Worm (Caenorhabditis elegans) whole organism, young adult: Measurements from ENCODE around the gene F35G12.7.
A peak's percentile ranks its signal among the peaks of the same experiment; 100 is the strongest.

Experiments
- B0019.2 ChIP-seq: fragments of 200-800 bp; sonication (Bioruptor generic); conservative IDR thresholded peaks from 2 replicates; pipeline ENCODE4 v1.3.6; 2022; ENCODE audit warnings: missing genetic modification reagents, missing genetic modification characterization, missing compliant biosample characterization
- B0336.3 ChIP-seq: fragments of 200-800 bp; sonication (Bioruptor generic); IDR thresholded peaks from 2 replicates; pipeline ENCODE4 v1.3.6; 2022; ENCODE audit warnings: missing genetic modification characterization, missing compliant biosample characterization
- C06A6.2 ChIP-seq: fragments of 200-800 bp; sonication (Bioruptor generic); conservative IDR thresholded peaks from 2 replicates; pipeline ENCODE4 v1.3.6; 2022; ENCODE audit warnings: missing genetic modification characterization, missing compliant biosample characterization
- F10E7.11 ChIP-seq: sonication (generic microtip); optimal IDR thresholded peaks from 2 replicates; lab custom pipeline; 2017; ENCODE audit warnings: mild to moderate bottlenecking, missing genetic modification characterization, moderate library complexity, missing compliant biosample characterization
- F33H1.4 ChIP-seq: fragments of 200-800 bp; sonication (Bioruptor generic); IDR thresholded peaks from 2 replicates; pipeline ENCODE4 v1.3.6; 2022; ENCODE audit warnings: missing genetic modification reagents, missing genetic modification characterization, missing compliant biosample characterization
- F37B4.10 ChIP-seq: fragments of 200-800 bp; sonication (Bioruptor generic); IDR thresholded peaks from 2 replicates; pipeline ENCODE4 v1.3.6; 2022; ENCODE audit warnings: missing genetic modification characterization, missing compliant biosample characterization
- F52B5.7 ChIP-seq: sonication (generic microtip); optimal IDR thresholded peaks from 2 replicates; lab custom pipeline; 2016; ENCODE audit warnings: mild to moderate bottlenecking, missing genetic modification characterization, missing compliant biosample characterization
- F57A8.1 ChIP-seq: fragments of 200-800 bp; sonication (Bioruptor generic); optimal IDR thresholded peaks from 2 replicates; lab custom pipeline; 2018; ENCODE audit warnings: mild to moderate bottlenecking, missing genetic modification characterization, moderate library complexity, missing compliant biosample characterization
- T26A5.8 ChIP-seq: sonication (generic microtip); optimal IDR thresholded peaks from 2 replicates; lab custom pipeline; 2016; ENCODE audit warnings: missing genetic modification characterization, missing compliant biosample characterization
- Y53F4B.3 ChIP-seq: fragments of 200-800 bp; sonication (Bioruptor generic); IDR thresholded peaks from 2 replicates; pipeline ENCODE4 v1.3.6; 2022; ENCODE audit warnings: missing genetic modification reagents, missing genetic modification characterization, missing compliant biosample characterization
- Y53G8AR.9 ChIP-seq: fragments of 200-800 bp; sonication (Bioruptor generic); conservative IDR thresholded peaks from 2 replicates; pipeline ENCODE4 v1.3.6; 2022; ENCODE audit warnings: missing genetic modification reagents, missing genetic modification characterization, missing compliant biosample characterization
- Y67H2A.10 ChIP-seq: fragments of 200-800 bp; sonication (Bioruptor generic); conservative IDR thresholded peaks from 2 replicates; pipeline ENCODE4 v1.3.6; 2022; ENCODE audit warnings: missing genetic modification reagents, missing genetic modification characterization, missing compliant biosample characterization
- ZK185.1 ChIP-seq: sonication (generic microtip); optimal IDR thresholded peaks from 2 replicates; lab custom pipeline; 2016; ENCODE audit warnings: mild to moderate bottlenecking, missing genetic modification characterization, missing compliant biosample characterization; ENCODE audit not compliant: poor library complexity, severe bottlenecking
- attf-6 ChIP-seq: fragments of 200-800 bp; sonication (Bioruptor generic); IDR thresholded peaks from 2 replicates; pipeline ENCODE4 v1.3.6; 2022; ENCODE audit warnings: missing genetic modification reagents, missing genetic modification characterization, missing compliant biosample characterization
- ceh-58 ChIP-seq: fragments of 200-800 bp; sonication (Bioruptor generic); IDR thresholded peaks from 2 replicates; pipeline ENCODE4 v1.3.6; 2022; ENCODE audit warnings: missing genetic modification characterization, missing compliant biosample characterization
- ceh-79 ChIP-seq: sonication (generic microtip); optimal IDR thresholded peaks from 2 replicates; lab custom pipeline; 2017; ENCODE audit warnings: mild to moderate bottlenecking, missing genetic modification characterization, missing compliant biosample characterization
- ceh-91 ChIP-seq: fragments of 200-800 bp; sonication (Bioruptor generic); IDR thresholded peaks from 2 replicates; pipeline ENCODE4 v1.3.6; 2022; ENCODE audit warnings: missing genetic modification reagents, missing genetic modification characterization, missing compliant biosample characterization
- dpl-1 ChIP-seq: fragments of 150-350 bp; optimal IDR thresholded peaks from 2 replicates; lab custom pipeline; 2014; ENCODE audit warnings: missing biosample characterization, missing genetic modification reagents, missing genetic modification characterization
- egl-18 ChIP-seq: fragments of 200-800 bp; sonication (Bioruptor generic); IDR thresholded peaks from 2 replicates; pipeline ENCODE4 v1.3.6; 2022; ENCODE audit warnings: missing genetic modification reagents, missing genetic modification characterization, missing compliant biosample characterization
- egrh-3 ChIP-seq: fragments of 200-800 bp; sonication (Bioruptor generic); IDR thresholded peaks from 2 replicates; pipeline ENCODE4 v1.3.6; 2022; ENCODE audit warnings: missing genetic modification reagents, missing genetic modification characterization, missing compliant biosample characterization
- ekl-4 ChIP-seq: fragments of 200-800 bp; sonication (Bioruptor generic); IDR thresholded peaks from 2 replicates; pipeline ENCODE4 v1.3.6; 2022; ENCODE audit warnings: missing genetic modification reagents, missing genetic modification characterization, missing compliant biosample characterization
- ets-4 ChIP-seq: fragments of 200-800 bp; sonication (Bioruptor generic); optimal IDR thresholded peaks from 2 replicates; lab custom pipeline; 2018; ENCODE audit warnings: mild to moderate bottlenecking, missing genetic modification characterization, missing compliant biosample characterization
- gei-17 ChIP-seq: fragments of 200-800 bp; sonication (Bioruptor generic); optimal IDR thresholded peaks from 2 replicates; lab custom pipeline; 2018; ENCODE audit warnings: mild to moderate bottlenecking, missing genetic modification characterization, missing compliant biosample characterization
- hlh-26 ChIP-seq: fragments of 200-800 bp; sonication (Bioruptor generic); conservative IDR thresholded peaks from 2 replicates; pipeline ENCODE4 v1.3.6; 2022; ENCODE audit warnings: missing genetic modification reagents, missing genetic modification characterization, missing compliant biosample characterization
- hmg-1.2 ChIP-seq: fragments of 200-800 bp; sonication (Bioruptor generic); IDR thresholded peaks from 2 replicates; pipeline ENCODE4 v1.3.6; 2022; ENCODE audit warnings: missing genetic modification reagents, missing genetic modification characterization, missing compliant biosample characterization
- hmg-20 ChIP-seq: fragments of 200-800 bp; sonication (Bioruptor generic); IDR thresholded peaks from 2 replicates; pipeline ENCODE4 v1.3.6; 2022; ENCODE audit warnings: missing genetic modification reagents, missing genetic modification characterization, missing compliant biosample characterization
- hrde-1 ChIP-seq: sonication (generic microtip); optimal IDR thresholded peaks from 2 replicates; lab custom pipeline; 2016; ENCODE audit warnings: missing genetic modification characterization, mild to moderate bottlenecking, missing compliant biosample characterization, moderate library complexity, missing genotype, missing genetic modification reagents, borderline replicate concordance
- lin-26 ChIP-seq: fragments of 200-800 bp; sonication (Bioruptor generic); IDR thresholded peaks from 2 replicates; pipeline ENCODE4 v1.3.6; 2022; ENCODE audit warnings: missing genetic modification reagents, missing genetic modification characterization, missing compliant biosample characterization
- lin-54 ChIP-seq: fragments of 200-800 bp; sonication (Bioruptor generic); optimal IDR thresholded peaks from 2 replicates; lab custom pipeline; 2018; ENCODE audit warnings: mild to moderate bottlenecking, missing genetic modification characterization, missing compliant biosample characterization
- madf-6 ChIP-seq: fragments of 200-800 bp; sonication (Bioruptor generic); IDR thresholded peaks from 2 replicates; pipeline ENCODE4 v1.3.6; 2022; ENCODE audit warnings: missing genetic modification reagents, missing genetic modification characterization, missing compliant biosample characterization
- madf-8 ChIP-seq: fragments of 200-800 bp; sonication (Bioruptor generic); conservative IDR thresholded peaks from 2 replicates; pipeline ENCODE4 v1.3.6; 2022; ENCODE audit warnings: missing genetic modification reagents, missing genetic modification characterization, missing compliant biosample characterization
- mcd-1 ChIP-seq: fragments of 200-800 bp; sonication (Bioruptor generic); IDR thresholded peaks from 2 replicates; pipeline ENCODE4 v1.3.6; 2022; ENCODE audit warnings: missing genetic modification reagents, missing genetic modification characterization, missing compliant biosample characterization
- mel-28 ChIP-seq: sonication (generic microtip); optimal IDR thresholded peaks from 2 replicates; lab custom pipeline; 2016; ENCODE audit warnings: borderline replicate concordance, mild to moderate bottlenecking, missing genetic modification characterization, missing compliant biosample characterization
- nfya-1 ChIP-seq: sonication (generic microtip); optimal IDR thresholded peaks from 2 replicates; lab custom pipeline; 2017; ENCODE audit warnings: antibody characterized with exemption, missing compliant biosample characterization, missing genetic modification characterization, borderline replicate concordance; ENCODE audit not compliant: insufficient read depth
- nhr-27 ChIP-seq: fragments of 200-800 bp; sonication (Bioruptor generic); optimal IDR thresholded peaks from 2 replicates; lab custom pipeline; 2018; ENCODE audit warnings: mild to moderate bottlenecking, missing genetic modification characterization, moderate library complexity, missing compliant biosample characterization
- pha-4 ChIP-seq: fragments of 150-350 bp; sonication (generic microtip); optimal IDR thresholded peaks from 2 replicates; lab custom pipeline; 2014; ENCODE audit warnings: missing biosample characterization, missing genetic modification reagents, missing genetic modification characterization
- rec-8 ChIP-seq, 2 experiments: sonication (generic microtip); optimal IDR thresholded peaks; 2 replicates each; lab custom pipeline; 2016; ENCODE audit warnings: mild to moderate bottlenecking in 2 of 2, missing genetic modification characterization in 2 of 2, missing genetic modification reagents in 2 of 2, missing genotype in 2 of 2, missing biosample characterization in 1 of 2, missing compliant biosample characterization in 1 of 2, moderate library complexity in 1 of 2
- sea-2 ChIP-seq: fragments of 200-800 bp; sonication (Bioruptor generic); IDR thresholded peaks from 2 replicates; pipeline ENCODE4 v1.3.6; 2022; ENCODE audit warnings: missing genetic modification characterization, missing compliant biosample characterization
- snpc-3.4 ChIP-seq: sonication (generic microtip); optimal IDR thresholded peaks from 2 replicates; lab custom pipeline; 2017; ENCODE audit warnings: missing genetic modification characterization, mild to moderate bottlenecking, missing compliant biosample characterization, antibody characterized with exemption, moderate library complexity, missing genotype, missing genetic modification reagents
- snpc-4 ChIP-seq, 5 experiments: fragments of 150-350 bp in 1 of 5; sonication (generic microtip) in 4 of 5; optimal IDR thresholded peaks; 2 replicates each; lab custom pipeline; 2014 to 2018; ENCODE audit warnings: missing genetic modification characterization in 5 of 5, missing biosample characterization in 3 of 5, antibody characterized with exemption in 2 of 5, mild to moderate bottlenecking in 2 of 5, missing compliant biosample characterization in 2 of 5, missing genotype in 2 of 5, moderate library complexity in 2 of 5, missing genetic modification reagents in 1 of 5
- somi-1 ChIP-seq: fragments of 200-800 bp; sonication (Bioruptor generic); optimal IDR thresholded peaks from 2 replicates; lab custom pipeline; 2018; ENCODE audit warnings: mild to moderate bottlenecking, missing genetic modification characterization, missing compliant biosample characterization
- unc-62 ChIP-seq: fragments of 150-350 bp; optimal IDR thresholded peaks from 2 replicates; lab custom pipeline; 2014; ENCODE audit warnings: missing biosample characterization, missing genetic modification reagents, missing genetic modification characterization
- xnd-1 ChIP-seq: sonication (generic microtip); optimal IDR thresholded peaks from 2 replicates; lab custom pipeline; 2016; ENCODE audit warnings: missing genotype, missing genetic modification reagents, missing genetic modification characterization, missing compliant biosample characterization
- zfh-2 ChIP-seq: fragments of 200-800 bp; sonication (Bioruptor generic); conservative IDR thresholded peaks from 2 replicates; pipeline ENCODE4 v1.3.6; 2022; ENCODE audit warnings: missing genetic modification reagents, missing genetic modification characterization, missing compliant biosample characterization
- zim-3 ChIP-seq: sonication (generic microtip); optimal IDR thresholded peaks from 2 replicates; lab custom pipeline; 2017; ENCODE audit warnings: mild to moderate bottlenecking, missing genetic modification characterization, moderate library complexity, missing compliant biosample characterization
- ztf-18 ChIP-seq: sonication (generic microtip); optimal IDR thresholded peaks from 2 replicates; lab custom pipeline; 2016; ENCODE audit warnings: missing genotype, mild to moderate bottlenecking, missing genetic modification characterization, missing compliant biosample characterization
- ztf-26 ChIP-seq: sonication (generic microtip); optimal IDR thresholded peaks from 2 replicates; lab custom pipeline; 2017; ENCODE audit warnings: missing genetic modification characterization, missing compliant biosample characterization
- ztf-28 ChIP-seq: fragments of 200-800 bp; sonication (Bioruptor generic); IDR thresholded peaks from 2 replicates; pipeline ENCODE4 v1.3.6; 2022; ENCODE audit warnings: missing genetic modification reagents, missing genetic modification characterization, missing compliant biosample characterization

The F35G12.7 gene

DNA sequence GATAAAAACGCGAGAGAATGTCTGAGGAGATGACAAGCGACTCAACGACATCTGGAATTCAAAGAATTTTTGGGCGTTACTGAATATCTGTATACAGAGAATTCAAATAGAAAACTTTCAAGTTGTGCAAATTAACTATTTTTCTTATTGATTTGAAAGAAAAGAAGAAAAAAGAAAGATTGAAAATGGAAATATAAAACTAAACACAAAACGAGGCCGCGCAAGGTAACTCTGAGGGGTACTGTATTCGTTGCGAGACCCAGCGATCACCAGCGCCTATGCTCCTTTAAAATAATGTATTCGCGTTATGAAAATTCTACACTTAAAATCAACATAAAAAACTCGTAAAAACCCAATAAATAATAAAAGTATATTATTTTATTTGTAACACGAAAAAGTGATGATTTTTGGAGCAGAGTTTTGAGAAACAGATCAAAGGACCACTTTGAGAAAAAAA, 8.7 kb upstream of the F35G12.7 start, which contains the start of gene asb-1 (continued):
- TF ChIP-seq C06A6.2 (GFP tag; lab: Robert Waterston, UW): no peak
- TF ChIP-seq lin-54 (GFP tag; lab: Kevin White, UChicago): peak; percentile 38
- no peak for TF ChIP-seq pha-4
- no peak for TF ChIP-seq F57A8.1 (GFP tag; lab: Kevin White, UChicago)
- TF ChIP-seq nfya-1: no peak
- TF ChIP-seq zim-3 (tag; lab: Kevin White, UChicago): no peak
- no peak for TF ChIP-seq F52B5.7
- no peak for TF ChIP-seq nhr-27 (tag; lab: Kevin White, UChicago)
- TF ChIP-seq ets-4 (GFP tag; lab: Kevin White, UChicago): no peak
- no peak for TF ChIP-seq dpl-1 (GFP tag; lab: Kevin White, UChicago)
- TF ChIP-seq snpc-3.4 (tag; lab: Kevin White, UChicago): peak; percentile 38
- TF ChIP-seq Y53F4B.3 (GFP tag; lab: Robert Waterston, UW): no peak
- peak; percentile 94 for TF ChIP-seq F33H1.4 (GFP tag; lab: Robert Waterston, UW)
- TF ChIP-seq hlh-26: no peak
- TF ChIP-seq F10E7.11 (tag; lab: Kevin White, UChicago): no peak
- no peak for TF ChIP-seq somi-1 (GFP tag; lab: Kevin White, UChicago)
- no peak for TF ChIP-seq Y67H2A.10 (GFP tag; lab: Robert Waterston, UW)
- no peak for TF ChIP-seq rec-8 (tag; optimal IDR thresholded peaks at IDR 0.05; lab: Kevin White, UChicago)
- no peak for TF ChIP-seq gei-17 (GFP tag; lab: Kevin White, UChicago)
- no peak for TF ChIP-seq egl-18 (GFP tag; lab: Robert Waterston, UW)
- no peak for TF ChIP-seq egrh-3 (GFP tag; lab: Robert Waterston, UW)
- 0 out of 2 replicates have a peak, but pooled peaks have one; percentile 14 for TF ChIP-seq B0336.3 (GFP tag; lab: Robert Waterston, UW)
- TF ChIP-seq hmg-20: no peak
- no peak for TF ChIP-seq mel-28 (tag; lab: Kevin White, UChicago)
- no peak for TF ChIP-seq Y53G8AR.9
- TF ChIP-seq ZK185.1 (tag; lab: Kevin White, UChicago): no peak
- peak; percentile 78 for TF ChIP-seq xnd-1 (tag; lab: Kevin White, UChicago)
- no peak for TF ChIP-seq zfh-2
- TF ChIP-seq madf-6 (GFP tag; lab: Robert Waterston, UW): peak; percentile 90
- TF ChIP-seq B0019.2: no peak
- TF ChIP-seq ztf-28 (GFP tag; lab: Robert Waterston, UW): 0 out of 2 replicates have a peak, but pooled peaks have one; percentile 18
- 0 out of 2 replicates have a peak, but pooled peaks have one; percentile 13 for TF ChIP-seq hmg-1.2 (GFP tag; lab: Robert Waterston, UW)
- TF ChIP-seq ztf-18 (tag; lab: Kevin White, UChicago): no peak
- TF ChIP-seq ceh-91: peak; percentile 56
- no peak for TF ChIP-seq lin-26 (GFP tag; lab: Robert Waterston, UW)
- no peak for TF ChIP-seq T26A5.8
- TF ChIP-seq madf-8: peak; percentile 72
- TF ChIP-seq ceh-58: no peak
- TF ChIP-seq ekl-4 (GFP tag; lab: Robert Waterston, UW): no peak
- TF ChIP-seq ceh-79 (tag; lab: Kevin White, UChicago): no peak
- no peak for TF ChIP-seq attf-6 (GFP tag; lab: Robert Waterston, UW)
- no peak for TF ChIP-seq snpc-4 (GFP tag; optimal IDR thresholded peaks at IDR 0.05; lab: Kevin White, UChicago)
- TF ChIP-seq snpc-4 (tag; optimal IDR thresholded peaks at IDR 0.05; lab: Kevin White, UChicago): peak in 1 of 4 experiments; percentile 27
- TF ChIP-seq F37B4.10 (GFP tag; lab: Robert Waterston, UW): no peak
- TF ChIP-seq hrde-1 (tag; lab: Kevin White, UChicago): no peak
- no peak for TF ChIP-seq ztf-26 (tag; lab: Kevin White, UChicago)
- TF ChIP-seq sea-2 (GFP tag; lab: Robert Waterston, UW): no peak
- no peak for TF ChIP-seq mcd-1 (GFP tag; lab: Robert Waterston, UW)
- TF ChIP-seq unc-62: no peak
